Fruit fly (Drosophila melanogaster) whole organism, embryonic: ENCODE data around the gene alpha-Est8.

ENCODE experiments used
- Awh ChIP-seq: fragments of 200-800 bp; sonication (Bioruptor generic); IDR thresholded peaks from 2 replicates; pipeline ENCODE4, ENCODE4 v1.3.6; 2022; ENCODE audit warnings: missing biosample characterization, missing genetic modification characterization
- CG10147 ChIP-seq: fragments of 200-800 bp; sonication (Bioruptor generic); optimal IDR thresholded peaks from 2 replicates; lab custom pipeline; 2019; ENCODE audit warnings: missing biosample characterization, mild to moderate bottlenecking, missing genetic modification characterization, moderate library complexity
- CG10209 ChIP-seq: fragments of 200-800 bp; sonication (Bioruptor generic); optimal IDR thresholded peaks from 3 replicates; lab custom pipeline; 2017; ENCODE audit warnings: missing biosample characterization, mild to moderate bottlenecking, missing genetic modification characterization, missing genetic modification reagents
- CG10565 ChIP-seq: fragments of 200-800 bp; sonication (Bioruptor generic); optimal IDR thresholded peaks from 3 replicates; lab custom pipeline; 2016; ENCODE audit warnings: missing biosample characterization, mild to moderate bottlenecking, missing genetic modification characterization
- CG11695 ChIP-seq: fragments of 200-800 bp; sonication (Bioruptor generic); IDR thresholded peaks from 3 replicates; pipeline ENCODE4 v1.3.6; 2022; ENCODE audit warnings: missing biosample characterization, missing genetic modification characterization
- CG12299 ChIP-seq: fragments of 200-800 bp; sonication (Bioruptor generic); optimal IDR thresholded peaks from 2 replicates; lab custom pipeline; 2018; ENCODE audit warnings: missing biosample characterization, mild to moderate bottlenecking, missing genetic modification characterization
- CG12942 ChIP-seq: fragments of 200-800 bp; sonication (Bioruptor generic); optimal IDR thresholded peaks from 3 replicates; lab custom pipeline; 2016; ENCODE audit warnings: missing biosample characterization, missing genetic modification characterization
- CG13424 ChIP-seq: fragments of 200-800 bp; sonication (Bioruptor generic); optimal IDR thresholded peaks from 2 replicates; lab custom pipeline; 2019; ENCODE audit warnings: missing biosample characterization, mild to moderate bottlenecking, missing genetic modification characterization, moderate library complexity
- CG15011 ChIP-seq: fragments of 200-800 bp; sonication (Bioruptor generic); optimal IDR thresholded peaks from 3 replicates; lab custom pipeline; 2018; ENCODE audit warnings: missing biosample characterization, mild to moderate bottlenecking, missing genetic modification characterization
- CG17328 ChIP-seq: fragments of 200-800 bp; sonication (Bioruptor generic); IDR thresholded peaks from 2 replicates; pipeline ENCODE4 v1.3.6; 2022; ENCODE audit warnings: missing biosample characterization, missing genetic modification characterization
- CG18476 ChIP-seq: fragments of 200-800 bp; sonication (Bioruptor generic); optimal IDR thresholded peaks from 2 replicates; lab custom pipeline; 2016; ENCODE audit warnings: missing biosample characterization, mild to moderate bottlenecking, missing genetic modification characterization
- CG18599 ChIP-seq: fragments of 200-800 bp; sonication (Bioruptor generic); optimal IDR thresholded peaks from 3 replicates; lab custom pipeline; 2017; ENCODE audit warnings: missing biosample characterization, missing genetic modification characterization, mild to moderate bottlenecking, moderate library complexity, missing genetic modification reagents
- CG30403 ChIP-seq: fragments of 200-800 bp; sonication (Bioruptor generic); optimal IDR thresholded peaks from 3 replicates; lab custom pipeline; 2016; ENCODE audit warnings: missing biosample characterization, missing genetic modification characterization
- CG4328 ChIP-seq: fragments of 200-800 bp; sonication (Bioruptor generic); optimal IDR thresholded peaks from 3 replicates; lab custom pipeline; 2017; ENCODE audit warnings: missing biosample characterization, missing genetic modification reagents, missing genetic modification characterization
- CG5245 ChIP-seq: fragments of 200-800 bp; sonication (Bioruptor generic); optimal IDR thresholded peaks from 3 replicates; lab custom pipeline; 2016; ENCODE audit warnings: missing biosample characterization, missing genetic modification characterization
- CG6683 ChIP-seq: fragments of 200-800 bp; sonication (Bioruptor generic); optimal IDR thresholded peaks from 2 replicates; lab custom pipeline; 2017; ENCODE audit warnings: missing biosample characterization, mild to moderate bottlenecking, missing genetic modification characterization, missing genetic modification reagents
- CG7372 ChIP-seq: fragments of 200-800 bp; sonication (Bioruptor generic); IDR thresholded peaks from 2 replicates; pipeline ENCODE4 v1.3.6; 2022; ENCODE audit warnings: missing biosample characterization, missing genetic modification characterization
- CG7556 ChIP-seq: fragments of 200-800 bp; sonication (Bioruptor generic); optimal IDR thresholded peaks from 2 replicates; lab custom pipeline; 2017; ENCODE audit warnings: missing biosample characterization, mild to moderate bottlenecking, missing genetic modification characterization
- CG8281 ChIP-seq: fragments of 200-800 bp; sonication (Bioruptor generic); optimal IDR thresholded peaks from 2 replicates; lab custom pipeline; 2018; ENCODE audit warnings: missing biosample characterization, mild to moderate bottlenecking, missing genetic modification characterization, moderate library complexity
- D ChIP-seq, 2 experiments: fragments of 200-800 bp in 1 of 2; fragments of >200 bp in 1 of 2; sonication (Bioruptor generic) in 1 of 2; optimal IDR thresholded peaks; 2 replicates in 1 of 2; 3 replicates in 1 of 2; lab custom pipeline; 2017; ENCODE audit warnings: mild to moderate bottlenecking in 1 of 2, missing biosample characterization in 1 of 2, missing genetic modification characterization in 1 of 2, missing genetic modification reagents in 1 of 2
- E2f2 ChIP-seq: fragments of 200-800 bp; sonication (Bioruptor generic); IDR thresholded peaks from 2 replicates; pipeline ENCODE4 v1.3.6; 2022; ENCODE audit warnings: missing biosample characterization, missing genetic modification characterization
- Fer2 ChIP-seq: fragments of 200-800 bp; sonication (Bioruptor generic); optimal IDR thresholded peaks from 2 replicates; lab custom pipeline; 2018; ENCODE audit warnings: missing biosample characterization, mild to moderate bottlenecking, missing genetic modification characterization, moderate library complexity
- HLH3B ChIP-seq: fragments of 200-800 bp; sonication (Bioruptor generic); IDR thresholded peaks from 2 replicates; pipeline ENCODE4 v1.3.6; 2022; ENCODE audit warnings: missing biosample characterization, missing genetic modification characterization
- Hsf ChIP-seq: fragments of 200-800 bp; sonication (Bioruptor generic); optimal IDR thresholded peaks from 3 replicates; lab custom pipeline; 2016; ENCODE audit warnings: missing biosample characterization, missing genetic modification characterization
- Med ChIP-seq: fragments of 200-800 bp; sonication (Bioruptor generic); peaks from one replicate; lab custom pipeline; 2016; ENCODE audit warnings: missing biosample characterization, missing genetic modification characterization, mild to moderate bottlenecking, inconsistent platforms, moderate library complexity
- Six4 ChIP-seq: fragments of 200-800 bp; sonication (Bioruptor generic); optimal IDR thresholded peaks from 2 replicates; lab custom pipeline; 2016; ENCODE audit warnings: missing biosample characterization, missing genetic modification characterization
- Sry-β ChIP-seq: fragments of 200-800 bp; sonication (Bioruptor generic); optimal IDR thresholded peaks from 2 replicates; lab custom pipeline; 2018; ENCODE audit warnings: missing biosample characterization, mild to moderate bottlenecking, missing genetic modification characterization, moderate library complexity
- Usf ChIP-seq: fragments of 200-800 bp; sonication (Bioruptor generic); optimal IDR thresholded peaks from 2 replicates; lab custom pipeline; 2017; ENCODE audit warnings: missing genotype, missing biosample characterization, missing genetic modification characterization
- Xrp1 ChIP-seq: fragments of 200-800 bp; sonication (Bioruptor generic); IDR thresholded peaks from 2 replicates; pipeline ENCODE4 v1.3.6; 2022; ENCODE audit warnings: missing biosample characterization, missing genetic modification characterization
- az2 ChIP-seq: fragments of 200-800 bp; sonication (Bioruptor generic); optimal IDR thresholded peaks from 3 replicates; lab custom pipeline; 2016; ENCODE audit warnings: missing biosample characterization, missing genetic modification characterization
- bcd ChIP-seq: fragments of 200-800 bp; sonication (Bioruptor generic); optimal IDR thresholded peaks from 2 replicates; lab custom pipeline; 2017; ENCODE audit warnings: missing biosample characterization, mild to moderate bottlenecking, missing genetic modification characterization
- corto ChIP-seq: fragments of 200-800 bp; sonication (Bioruptor generic); optimal IDR thresholded peaks from 2 replicates; lab custom pipeline; 2016; ENCODE audit warnings: missing biosample characterization, mild to moderate bottlenecking, missing genetic modification characterization, moderate library complexity
- gem ChIP-seq: fragments of 200-800 bp; sonication (Bioruptor generic); optimal IDR thresholded peaks from 2 replicates; lab custom pipeline; 2019; ENCODE audit warnings: missing biosample characterization, mild to moderate bottlenecking, missing genetic modification characterization, moderate library complexity
- grau ChIP-seq: fragments of 200-800 bp; optimal IDR thresholded peaks from 3 replicates; lab custom pipeline; 2019; ENCODE audit warnings: missing biosample characterization, mild to moderate bottlenecking, missing genetic modification characterization, moderate library complexity
- gsb ChIP-seq: fragments of 200-800 bp; sonication (Bioruptor generic); IDR thresholded peaks from 2 replicates; pipeline ENCODE4 v1.3.6; 2022; ENCODE audit warnings: missing biosample characterization, missing genetic modification characterization
- ind ChIP-seq: fragments of 200-800 bp; sonication (Bioruptor generic); optimal IDR thresholded peaks from 3 replicates; lab custom pipeline; 2016; ENCODE audit warnings: missing biosample characterization, missing genetic modification characterization
- kay ChIP-seq: fragments of 200-800 bp; sonication (Bioruptor generic); optimal IDR thresholded peaks from 2 replicates; lab custom pipeline; 2016; ENCODE audit warnings: missing biosample characterization, missing genetic modification characterization
- kni ChIP-seq: fragments of 200-800 bp; sonication (Bioruptor generic); optimal IDR thresholded peaks from 3 replicates; lab custom pipeline; 2017; ENCODE audit warnings: mild to moderate bottlenecking, missing biosample characterization, missing genetic modification reagents, missing genetic modification characterization
- maf-S ChIP-seq: fragments of 200-800 bp; sonication (Bioruptor generic); optimal IDR thresholded peaks from 2 replicates; lab custom pipeline; 2016; ENCODE audit warnings: missing biosample characterization, missing genetic modification characterization
- pan ChIP-seq, 4 experiments: fragments of >200 bp in 3 of 4; fragments of 200-800 bp in 1 of 4; sonication (Bioruptor generic) in 1 of 4; optimal IDR thresholded peaks in 3 of 4; IDR thresholded peaks in 1 of 4; 2 replicates each; pipeline versions ENCODE4 v1.3.6 to Lab custom; 2017 to 2022; ENCODE audit warnings: missing biosample characterization in 2 of 4, missing genetic modification characterization in 2 of 4, mixed read lengths in 1 of 4
- pb ChIP-seq: fragments of 200-800 bp; sonication (Bioruptor generic); optimal IDR thresholded peaks from 3 replicates; lab custom pipeline; 2016; ENCODE audit warnings: missing biosample characterization, missing genetic modification characterization
- phol ChIP-seq: fragments of 200-800 bp; sonication (Bioruptor generic); optimal IDR thresholded peaks from 3 replicates; lab custom pipeline; 2018; ENCODE audit warnings: missing biosample characterization, mild to moderate bottlenecking, missing genetic modification characterization, moderate library complexity
- psq ChIP-seq: fragments of 200-800 bp; sonication (Bioruptor generic); optimal IDR thresholded peaks from 2 replicates; lab custom pipeline; 2017; ENCODE audit warnings: missing biosample characterization, missing genetic modification characterization
- row ChIP-seq: fragments of 200-800 bp; sonication (Bioruptor generic); IDR thresholded peaks from 3 replicates; pipeline ENCODE4 v1.3.6; 2022; ENCODE audit warnings: missing biosample characterization, missing genetic modification characterization
- tgo ChIP-seq: fragments of 200-800 bp; sonication (Bioruptor generic); IDR thresholded peaks from 3 replicates; pipeline ENCODE4 v1.3.6; 2022; ENCODE audit warnings: missing biosample characterization, missing genetic modification characterization
- tio ChIP-seq: fragments of 200-800 bp; sonication (Bioruptor generic); optimal IDR thresholded peaks from 2 replicates; lab custom pipeline; 2017; ENCODE audit warnings: missing biosample characterization, missing genetic modification characterization, inconsistent platforms
- unpg ChIP-seq: fragments of 200-800 bp; sonication (Bioruptor generic); optimal IDR thresholded peaks from 3 replicates; lab custom pipeline; 2018; ENCODE audit warnings: missing biosample characterization, mild to moderate bottlenecking, missing genetic modification characterization, moderate library complexity
- zf30C ChIP-seq: fragments of 200-800 bp; sonication (Bioruptor generic); optimal IDR thresholded peaks from 3 replicates; lab custom pipeline; 2018; ENCODE audit warnings: missing biosample characterization, mild to moderate bottlenecking, missing genetic modification characterization
- zfh1 ChIP-seq: fragments of 200-800 bp; sonication (Bioruptor generic); IDR thresholded peaks from 3 replicates; pipeline ENCODE4 v1.3.6; 2022; ENCODE audit warnings: missing biosample characterization, missing genetic modification characterization

Gene alpha-Est8

dm6 chr3R:7490884-7491283 is 24.6 kb downstream of the alpha-Est8 start (continued):
- TF ChIP-seq CG5245 (GFP tag; lab: Kevin White, UChicago) = peak; percentile 20
- TF ChIP-seq corto (GFP tag; lab: Kevin White, UChicago) = peak; percentile 30
- no peak for TF ChIP-seq pb (GFP tag; lab: Kevin White, UChicago)
- peak; percentile 9 for TF ChIP-seq CG10147 (GFP tag; lab: Kevin White, UChicago)
- TF ChIP-seq CG10209 (GFP tag; lab: Kevin White, UChicago) = peak; percentile 50
- no peak for TF ChIP-seq zf30C (GFP tag; lab: Kevin White, UChicago)
- TF ChIP-seq D (optimal IDR thresholded peaks at IDR 0.05; lab: Kevin White, UChicago) = no peak
- peak; percentile 31 for TF ChIP-seq D (GFP tag; optimal IDR thresholded peaks at IDR 0.05; lab: Kevin White, UChicago)
- TF ChIP-seq tio (GFP tag; lab: Kevin White, UChicago) = peak; percentile 54
- TF ChIP-seq Sry-β (GFP tag; lab: Kevin White, UChicago) = no peak
- peak; percentile 83 for TF ChIP-seq gem (tag; lab: Kevin White, UChicago)
- TF ChIP-seq CG18599 (GFP tag; lab: Kevin White, UChicago) = peak; percentile 36
- TF ChIP-seq CG11695 (GFP tag; lab: Robert Waterston, UW) = peak; percentile 36; the same call in 1 of the 3 replicates
- no peak for TF ChIP-seq CG12299 (tag; lab: Kevin White, UChicago)
- TF ChIP-seq CG18476 (GFP tag; lab: Kevin White, UChicago) = peak; percentile 5
- no peak; the same call in 1 of the 3 replicates for TF ChIP-seq tgo (GFP tag; lab: Robert Waterston, UW)
- TF ChIP-seq CG6683 (GFP tag; lab: Kevin White, UChicago) = no peak
- TF ChIP-seq Fer2 = peak; percentile 17
- TF ChIP-seq ind (GFP tag; lab: Kevin White, UChicago) = peak; percentile 50
- no peak for TF ChIP-seq kni (GFP tag; lab: Kevin White, UChicago)
- TF ChIP-seq Awh (GFP tag; lab: Robert Waterston, UW) = no peak
- TF ChIP-seq kay = no peak
- peak; percentile 44 for TF ChIP-seq row (GFP tag; lab: Robert Waterston, UW)
- TF ChIP-seq gsb = no peak
- no peak for TF ChIP-seq CG7372 (GFP tag; lab: Robert Waterston, UW)
- peak; percentile 55 for TF ChIP-seq CG7556 (GFP tag; lab: Kevin White, UChicago)
- TF ChIP-seq HLH3B = peak; percentile 41; the same call in 1 of the 2 replicates
- TF ChIP-seq Hsf (GFP tag; lab: Kevin White, UChicago) = peak; percentile 30
- no peak for TF ChIP-seq maf-S
- peak; percentile 70 for TF ChIP-seq CG30403 (GFP tag; lab: Kevin White, UChicago)
- TF ChIP-seq grau (tag; lab: Kevin White, UChicago) = peak; percentile 66
- peak; percentile 20 for TF ChIP-seq CG12942
- no peak for TF ChIP-seq pan (optimal IDR thresholded peaks at IDR 0.05; lab: Kevin White, UChicago)
- peak in 1 of 2 experiments; percentile 57 for TF ChIP-seq pan (GFP tag; optimal IDR thresholded peaks at IDR 0.05 in 1 of 2, IDR thresholded peaks at IDR 0.05 in 1 of 2)
- TF ChIP-seq CG13424 (tag; lab: Kevin White, UChicago) = peak; percentile 81
- peak; percentile 47 for TF ChIP-seq Six4 (GFP tag; lab: Kevin White, UChicago)
- peak; percentile 50 for TF ChIP-seq bcd (GFP tag; lab: Kevin White, UChicago)
- 0 out of 2 replicates have a peak, but pooled peaks have one; percentile 9 for TF ChIP-seq Xrp1
- peak; percentile 65 for TF ChIP-seq unpg (GFP tag; lab: Kevin White, UChicago)
- TF ChIP-seq zfh1 (GFP tag; lab: Robert Waterston, UW) = no peak
- TF ChIP-seq az2 = peak; percentile 70
- TF ChIP-seq Med (GFP tag; lab: Kevin White, UChicago) = peak; percentile 24
- no peak for TF ChIP-seq Usf
- peak; percentile 8 for TF ChIP-seq CG4328 (GFP tag; lab: Kevin White, UChicago)
- TF ChIP-seq phol = peak; percentile 86
- peak; percentile 1 for TF ChIP-seq CG15011 (GFP tag; lab: Kevin White, UChicago)
- TF ChIP-seq CG17328 (GFP tag; lab: Robert Waterston, UW) = peak; percentile 19; the same call in 1 of the 2 replicates
- TF ChIP-seq CG8281 = peak; percentile 18
- peak; percentile 13; the same call in 1 of the 2 replicates for TF ChIP-seq E2f2 (GFP tag; lab: Robert Waterston, UW)
- no peak for TF ChIP-seq CG10565
- no peak for TF ChIP-seq psq (GFP tag; lab: Kevin White, UChicago)
